Worm (Caenorhabditis elegans) whole organism, L2 larva: ENCODE data around the gene C10A4.9.

Experiments
- aly-2 ChIP-seq: fragments of 150-350 bp; optimal IDR thresholded peaks from 2 replicates; lab custom pipeline; 2014; ENCODE audit warnings: missing biosample characterization, missing genetic modification characterization
- ama-1 ChIP-seq: fragments of 150-350 bp; optimal IDR thresholded peaks from 2 replicates; lab custom pipeline; 2018; ENCODE audit warnings: inconsistent platforms
- crh-2 ChIP-seq: sonication (generic microtip); optimal IDR thresholded peaks from 2 replicates; lab custom pipeline; 2017; ENCODE audit warnings: missing biosample characterization, missing genetic modification characterization
- elt-3 ChIP-seq: sonication (generic microtip); optimal IDR thresholded peaks from 2 replicates; lab custom pipeline; 2017; ENCODE audit warnings: missing biosample characterization, missing genetic modification characterization
- lin-39 ChIP-seq: fragments of 150-350 bp; optimal IDR thresholded peaks from 2 replicates; lab custom pipeline; 2014; ENCODE audit warnings: missing biosample characterization, missing genetic modification reagents, missing genetic modification characterization
- nhr-129 ChIP-seq: fragments of 150-350 bp; optimal IDR thresholded peaks from 2 replicates; lab custom pipeline; 2014; ENCODE audit warnings: missing biosample characterization, missing genetic modification characterization
- sma-9 ChIP-seq, 2 experiments: fragments of 150-350 bp in 1 of 2; sonication (generic microtip) in 1 of 2; optimal IDR thresholded peaks; 2 replicates each; lab custom pipeline; 2014 to 2016; ENCODE audit warnings: missing genetic modification characterization in 2 of 2, mild to moderate bottlenecking in 1 of 2, missing biosample characterization in 1 of 2, missing compliant biosample characterization in 1 of 2, missing genetic modification reagents in 1 of 2, moderate library complexity in 1 of 2
- snpc-4 ChIP-seq: fragments of 150-350 bp; optimal IDR thresholded peaks from 2 replicates; lab custom pipeline; 2014; ENCODE audit warnings: missing biosample characterization, missing genetic modification characterization
- ztf-1 ChIP-seq: fragments of 200-800 bp; sonication (Bioruptor generic); conservative IDR thresholded peaks from 2 replicates; pipeline ENCODE4 v1.3.6; 2022; ENCODE audit warnings: missing genetic modification characterization, missing compliant biosample characterization
- ztf-4 ChIP-seq: fragments of 150-350 bp; optimal IDR thresholded peaks from 2 replicates; lab custom pipeline; 2014; ENCODE audit warnings: missing biosample characterization, missing genetic modification characterization

C10A4.9 gene

DNA sequence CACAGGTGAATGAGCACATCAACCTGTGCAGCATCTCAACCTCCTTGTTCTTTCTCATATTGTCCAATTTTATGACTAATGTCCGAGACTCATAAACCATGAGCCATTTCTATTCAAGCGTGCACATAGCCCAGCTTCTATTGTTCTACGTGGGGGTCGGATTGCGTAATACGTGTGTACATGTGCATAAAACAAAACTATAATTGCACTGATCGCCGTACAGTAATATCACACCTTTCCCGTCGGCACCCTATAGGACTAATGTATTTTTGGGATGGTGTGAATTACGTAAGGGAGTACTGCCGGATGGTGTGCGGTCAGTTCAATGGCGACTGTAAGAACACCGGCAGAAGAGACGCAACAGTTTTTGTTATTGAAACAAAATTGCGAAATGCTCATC is 49.2 kb downstream of the C10A4.9 start:
- TF ChIP-seq lin-39 (tag; lab: Kevin White, UChicago) (no peak), nhr-129 (no peak), ama-1 (lab: Kevin White, UChicago) (no peak), elt-3 (no peak), ztf-4 (no peak), sma-9 (GFP tag; optimal IDR thresholded peaks at IDR 0.05; lab: Kevin White, UChicago) (no peak), sma-9 (tag; optimal IDR thresholded peaks at IDR 0.05; lab: Kevin White, UChicago) (no peak), aly-2 (tag; lab: Kevin White, UChicago) (no peak), ztf-1 (GFP tag; lab: Robert Waterston, UW) (no peak), snpc-4 (tag; lab: Kevin White, UChicago) (no peak), crh-2 (no peak)
